Fruit fly (Drosophila melanogaster) whole organism, wandering third instar larva: ENCODE results near the gene CG12539.

Experiments
- Abd-B ChIP-seq: fragments of >200 bp; optimal IDR thresholded peaks from 2 replicates; lab custom pipeline; 2017; ENCODE audit warnings: missing biosample characterization, missing genetic modification characterization
- CrebA ChIP-seq: fragments of 200-800 bp; sonication (Bioruptor generic); optimal IDR thresholded peaks from 2 replicates; lab custom pipeline; 2016; ENCODE audit warnings: missing biosample characterization, mild to moderate bottlenecking, missing genetic modification characterization, borderline replicate concordance
- Dfd ChIP-seq: fragments of >200 bp; optimal IDR thresholded peaks from 2 replicates; lab custom pipeline; 2017; ENCODE audit warnings: missing biosample characterization, missing genetic modification characterization
- Dif ChIP-seq: fragments of 200-275, 200-300 bp; sonication (Bioruptor generic); optimal IDR thresholded peaks from 2 replicates; lab custom pipeline; 2018; ENCODE audit warnings: missing biosample characterization, missing genetic modification characterization; ENCODE audit not compliant: partially characterized antibody
- GATAd ChIP-seq: sonication (Bioruptor generic); optimal IDR thresholded peaks from 2 replicates; lab custom pipeline; 2016; ENCODE audit warnings: missing biosample characterization, missing genetic modification characterization
- HLH106 ChIP-seq: fragments of 200-800 bp; optimal IDR thresholded peaks from 3 replicates; lab custom pipeline; 2019; ENCODE audit warnings: missing biosample characterization, mild to moderate bottlenecking, missing genetic modification characterization, moderate library complexity
- Hnf4 ChIP-seq: fragments of 200-800 bp; sonication (Bioruptor generic); optimal IDR thresholded peaks from 2 replicates; lab custom pipeline; 2016; ENCODE audit warnings: missing biosample characterization, mild to moderate bottlenecking, missing genetic modification characterization
- Hr83 ChIP-seq: fragments of 200-300 bp; sonication (Bioruptor generic); optimal IDR thresholded peaks from 2 replicates; lab custom pipeline; 2016; ENCODE audit warnings: missing biosample characterization, mild to moderate bottlenecking, missing genetic modification characterization, moderate library complexity; ENCODE audit not compliant: poor library complexity, severe bottlenecking
- Jra ChIP-seq: sonication (Bioruptor generic); optimal IDR thresholded peaks from 2 replicates; lab custom pipeline; 2016; ENCODE audit warnings: missing biosample characterization, missing genetic modification characterization
- Mio ChIP-seq: sonication (Bioruptor generic); optimal IDR thresholded peaks from 2 replicates; lab custom pipeline; 2016; ENCODE audit warnings: missing biosample characterization, missing genetic modification characterization
- N ChIP-seq: fragments of >200 bp; optimal IDR thresholded peaks from 2 replicates; lab custom pipeline; 2018; ENCODE audit warnings: missing biosample characterization, missing external identifiers, missing genetic modification characterization
- OdsH ChIP-seq: fragments of 200-800 bp; sonication (Bioruptor generic); optimal IDR thresholded peaks from 2 replicates; lab custom pipeline; 2016; ENCODE audit warnings: missing biosample characterization, mild to moderate bottlenecking, missing genetic modification characterization
- Rel ChIP-seq, 2 experiments: fragments of 200-800 bp; sonication (Bioruptor generic) in 1 of 2; optimal IDR thresholded peaks; 2 replicates in 1 of 2; 3 replicates in 1 of 2; lab custom pipeline; 2016 to 2019; ENCODE audit warnings: mild to moderate bottlenecking in 2 of 2, missing biosample characterization in 2 of 2, missing genetic modification characterization in 2 of 2, moderate library complexity in 1 of 2
- Sp1 ChIP-seq: fragments of 200-800 bp; sonication (Bioruptor generic); optimal IDR thresholded peaks from 3 replicates; lab custom pipeline; 2019; ENCODE audit warnings: missing biosample characterization, mild to moderate bottlenecking, missing genetic modification characterization, moderate library complexity
- Vsx2 ChIP-seq: fragments of 200-300, 225-300 bp; sonication (Bioruptor generic); optimal IDR thresholded peaks from 2 replicates; lab custom pipeline; 2018; ENCODE audit warnings: missing biosample characterization, missing genetic modification characterization; ENCODE audit not compliant: partially characterized antibody
- br ChIP-seq: fragments of 200-800 bp; sonication (Bioruptor generic); optimal IDR thresholded peaks from 2 replicates; lab custom pipeline; 2016; ENCODE audit warnings: missing biosample characterization, missing genetic modification characterization
- dl ChIP-seq, 2 experiments: fragments of 175-275, 200-275 bp in 1 of 2; fragments of 200-275 bp in 1 of 2; sonication (Bioruptor generic); optimal IDR thresholded peaks; lab custom pipeline; 2018; ENCODE audit warnings: mild to moderate bottlenecking in 2 of 2, missing biosample characterization in 2 of 2, missing genetic modification characterization in 2 of 2, moderate library complexity in 2 of 2; ENCODE audit not compliant: partially characterized antibody in 2 of 2, insufficient read depth in 1 of 2
- dmrt93B ChIP-seq: fragments of 200-800 bp; sonication (Bioruptor generic); optimal IDR thresholded peaks from 2 replicates; lab custom pipeline; 2018; ENCODE audit warnings: missing biosample characterization, mild to moderate bottlenecking, missing genetic modification characterization
- dsf ChIP-seq: sonication (Bioruptor generic); optimal IDR thresholded peaks from 2 replicates; lab custom pipeline; 2016; ENCODE audit warnings: missing biosample characterization, missing genetic modification characterization, borderline replicate concordance
- ey ChIP-seq: fragments of 200-800 bp; sonication (Bioruptor generic); optimal IDR thresholded peaks from 2 replicates; lab custom pipeline; 2016; ENCODE audit warnings: missing biosample characterization, missing genetic modification characterization
- foxo ChIP-seq, 2 experiments: fragments of 200-800 bp; sonication (Bioruptor generic); optimal IDR thresholded peaks; 2 replicates in 1 of 2; 3 replicates in 1 of 2; lab custom pipeline; 2016 to 2017; ENCODE audit warnings: missing biosample characterization in 2 of 2, missing genetic modification characterization in 2 of 2
- fru ChIP-seq: fragments of 200-800 bp; sonication (Bioruptor generic); optimal IDR thresholded peaks from 3 replicates; lab custom pipeline; 2016; ENCODE audit warnings: missing biosample characterization, mild to moderate bottlenecking, missing genetic modification characterization
- h ChIP-seq: fragments of 200-800 bp; sonication (Bioruptor generic); optimal IDR thresholded peaks from 3 replicates; lab custom pipeline; 2016; ENCODE audit warnings: missing biosample characterization, mild to moderate bottlenecking, missing genetic modification characterization
- jim ChIP-seq: fragments of 175-275, 200-325 bp; sonication (Bioruptor generic); optimal IDR thresholded peaks from 2 replicates; lab custom pipeline; 2016; ENCODE audit warnings: missing biosample characterization, mild to moderate bottlenecking, missing genetic modification characterization
- lola ChIP-seq: fragments of >200 bp; optimal IDR thresholded peaks from 2 replicates; lab custom pipeline; 2017; ENCODE audit warnings: missing biosample characterization, missing genetic modification characterization
- pan ChIP-seq: fragments of >200 bp; optimal IDR thresholded peaks from 2 replicates; lab custom pipeline; 2017
- rgr ChIP-seq: fragments of 200-800 bp; sonication (Bioruptor generic); optimal IDR thresholded peaks from 3 replicates; lab custom pipeline; 2016; ENCODE audit warnings: missing biosample characterization, mild to moderate bottlenecking, missing genetic modification characterization
- sage ChIP-seq: fragments of 200-800 bp; sonication (Bioruptor generic); optimal IDR thresholded peaks from 2 replicates; lab custom pipeline; 2016; ENCODE audit warnings: missing biosample characterization, mild to moderate bottlenecking, missing genetic modification characterization
- sv ChIP-seq: fragments of 200-800 bp; sonication (Bioruptor generic); optimal IDR thresholded peaks from 3 replicates; lab custom pipeline; 2016; ENCODE audit warnings: missing biosample characterization, missing genetic modification characterization
- tai ChIP-seq: sonication (Bioruptor generic); optimal IDR thresholded peaks from 2 replicates; lab custom pipeline; 2016; ENCODE audit warnings: missing biosample characterization, missing genetic modification characterization
- usp ChIP-seq: fragments of >200 bp; optimal IDR thresholded peaks from 2 replicates; lab custom pipeline; 2017; ENCODE audit warnings: missing biosample characterization, missing genetic modification characterization
- woc ChIP-seq: sonication (Bioruptor generic); optimal IDR thresholded peaks from 2 replicates; lab custom pipeline; 2016; ENCODE audit warnings: missing biosample characterization, mild to moderate bottlenecking, missing genetic modification characterization

CG12539 gene

DNA sequence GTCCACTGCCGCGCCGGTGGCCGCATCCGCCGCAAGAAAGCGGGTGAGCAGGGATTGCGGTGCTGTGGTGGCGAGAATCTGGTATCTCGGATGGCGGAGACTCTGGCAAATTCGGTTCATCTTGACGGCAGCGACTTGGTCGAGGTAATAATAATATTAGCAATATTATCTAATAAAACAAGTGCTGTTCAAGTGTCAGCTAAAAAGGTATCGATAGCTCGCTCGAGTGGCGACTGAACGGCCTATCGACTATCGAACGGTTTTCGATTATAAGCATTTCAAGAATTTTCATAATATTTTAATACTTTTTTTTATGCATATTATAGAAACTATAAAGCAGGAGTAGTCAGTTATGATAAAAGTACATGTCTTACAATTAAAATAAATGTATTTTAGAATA is 6.6 kb downstream of the CG12539 start, which contains the start of gene Grx5:
Gene Grx5 (minus strand): TSS at position 216 of the 400 bp plus-strand sequence.
- no peak for TF ChIP-seq foxo (GFP tag; optimal IDR thresholded peaks at IDR 0.05; lab: Kevin White, UChicago)
- TF ChIP-seq OdsH, result no peak
- TF ChIP-seq GATAd, result no peak
- no peak for TF ChIP-seq Jra
- no peak for TF ChIP-seq jim (GFP tag; lab: Kevin White, UChicago)
- no peak for TF ChIP-seq Dif (GFP tag; lab: Kevin White, UChicago)
- no peak for TF ChIP-seq rgr (GFP tag; lab: Kevin White, UChicago)
- TF ChIP-seq usp (GFP tag; lab: Kevin White, UChicago), result no peak
- no peak for TF ChIP-seq Hnf4
- TF ChIP-seq dmrt93B, result no peak
- TF ChIP-seq pan (lab: Kevin White, UChicago), result no peak
- TF ChIP-seq, all 38 proteins: peak for 0

DNA sequence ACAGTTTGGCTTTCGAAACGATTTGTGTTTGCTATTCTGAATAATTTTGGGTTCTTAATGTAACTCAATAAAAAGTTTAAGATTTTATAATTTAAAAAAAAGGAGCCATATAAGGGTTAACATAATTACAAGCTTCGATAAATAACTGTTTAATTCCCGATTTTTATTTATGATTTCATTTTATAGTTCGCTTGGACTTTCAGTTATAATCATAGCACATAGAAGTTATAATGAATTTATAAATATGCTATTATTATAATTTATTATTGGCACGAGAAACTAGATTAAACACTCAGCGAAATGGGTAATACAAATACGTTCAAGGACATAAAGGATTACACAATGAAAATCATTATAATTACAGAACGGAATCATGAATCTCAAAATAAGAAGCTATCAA is 8.1 kb downstream of the CG12539 start, which contains the start of gene CG14410:
Gene CG14410 (plus strand): TSS at position 301 of the 400 bp plus-strand sequence.
- TF ChIP-seq Hr83 (GFP tag; lab: Kevin White, UChicago), result no peak

DNA sequence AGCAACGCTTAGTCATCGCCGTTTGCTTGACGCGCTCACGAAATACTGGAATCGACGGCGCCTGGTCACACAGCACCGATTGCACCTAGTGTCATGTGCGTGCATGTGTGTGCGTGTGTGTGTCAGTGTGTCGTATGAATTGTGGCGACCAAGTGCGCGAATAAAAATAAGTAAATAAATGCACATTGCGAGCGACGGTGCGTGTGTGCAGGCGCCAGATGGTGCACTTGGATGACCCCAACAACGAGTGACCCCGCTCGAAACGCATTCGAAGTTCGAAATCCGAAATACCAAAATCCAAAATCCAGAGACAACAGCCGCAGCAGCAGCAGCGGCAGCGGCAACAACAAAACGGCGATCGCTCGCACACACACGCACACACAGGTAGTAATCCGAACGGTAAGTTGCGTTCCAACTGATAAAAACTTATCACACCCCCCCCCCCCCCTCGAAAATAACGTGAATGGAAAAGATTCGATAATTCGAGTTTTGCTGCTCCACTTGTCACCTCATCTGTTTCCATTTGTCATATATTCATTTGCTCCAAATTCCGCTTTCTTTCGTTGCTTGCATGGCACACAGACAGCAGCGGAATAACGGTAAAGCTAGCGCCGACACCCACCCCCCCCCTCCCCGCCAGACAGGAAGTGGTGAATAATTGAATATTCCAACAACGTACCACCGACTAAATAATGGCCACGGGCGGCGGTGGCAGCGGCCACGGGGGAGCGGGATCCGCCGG is 11.8 kb downstream of the CG12539 start, which contains the start of gene CG14411:
Gene CG14411 (plus strand): TSS at position 86 of the 742 bp plus-strand sequence.
- no peak for TF ChIP-seq HLH106 (tag; lab: Kevin White, UChicago)
- peak; percentile 7 for TF ChIP-seq OdsH
- TF ChIP-seq Rel (GFP tag; optimal IDR thresholded peaks at IDR 0.05; lab: Kevin White, UChicago), result no peak
- no peak for TF ChIP-seq Rel (tag; optimal IDR thresholded peaks at IDR 0.05; lab: Kevin White, UChicago)
- TF ChIP-seq woc (GFP tag; lab: Kevin White, UChicago), result peak; percentile 11
- no peak for TF ChIP-seq usp (GFP tag; lab: Kevin White, UChicago)
- no peak for TF ChIP-seq jim (GFP tag; lab: Kevin White, UChicago)
- TF ChIP-seq, all 38 proteins: peak for 2

DNA sequence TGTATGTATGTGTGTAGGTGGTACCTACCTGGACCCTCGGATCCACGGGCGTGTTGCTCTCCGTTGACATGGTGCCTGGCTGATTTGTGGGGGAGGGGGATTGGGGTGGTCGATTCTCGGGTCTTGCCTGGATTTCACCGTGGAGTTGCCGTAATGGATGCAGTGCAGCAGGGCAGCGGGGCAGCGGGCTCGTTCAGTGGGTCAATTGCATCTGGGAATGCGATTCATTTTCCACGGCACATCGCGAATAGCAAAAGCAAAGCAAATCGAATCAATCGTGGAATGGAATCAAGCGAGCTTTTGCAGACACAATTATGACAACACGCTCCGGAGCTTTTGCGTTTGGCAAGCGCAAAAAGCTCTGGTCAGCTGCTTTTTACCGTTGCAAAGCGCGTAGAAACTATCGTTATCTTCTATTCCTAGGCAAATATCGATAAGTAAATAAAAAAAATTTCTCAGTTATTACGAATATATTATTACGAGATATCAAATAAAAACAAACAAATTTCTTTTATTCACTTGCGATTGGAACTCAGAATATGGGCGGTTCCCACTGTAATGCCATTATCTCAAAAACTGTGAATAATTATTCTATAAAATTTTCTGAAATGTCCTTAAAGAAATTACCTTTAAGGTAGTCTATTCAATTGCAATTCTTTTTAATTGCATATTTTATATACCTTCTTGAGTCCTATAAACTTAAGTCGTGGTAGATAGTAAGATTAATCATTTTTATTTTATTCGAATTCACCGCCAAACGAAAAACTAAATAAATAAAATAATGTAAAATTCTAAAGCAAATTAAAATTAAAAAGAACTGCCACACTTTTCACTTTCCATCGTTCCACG is 12.6 kb downstream of the CG12539 start, which contains the start of gene CG14408:
Gene CG14408 (minus strand): TSS at position 321 of the 849 bp plus-strand sequence.
- TF ChIP-seq Dfd (GFP tag; lab: Kevin White, UChicago), result no peak
- TF ChIP-seq woc (GFP tag; lab: Kevin White, UChicago), result peak; percentile 61

DNA sequence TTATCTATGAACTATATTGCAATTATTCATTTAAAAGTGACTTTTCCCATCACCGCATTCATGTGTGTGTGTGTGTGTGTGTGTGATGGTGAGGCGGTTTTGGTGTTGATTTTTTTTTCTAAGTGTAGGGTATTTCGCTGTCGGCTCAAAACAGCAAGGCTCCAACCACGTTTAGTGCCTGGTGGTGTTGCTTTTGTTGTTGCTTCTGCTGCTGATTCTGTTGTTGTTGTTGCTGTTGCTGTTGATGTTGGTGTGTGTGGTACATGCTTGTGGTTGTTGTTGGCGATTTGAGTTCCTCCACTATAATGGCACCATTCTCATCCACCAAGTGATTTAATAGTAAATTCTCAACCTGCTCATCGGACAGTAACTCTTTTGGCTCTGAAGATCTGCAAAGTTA is 16.9 kb downstream of the CG12539 start:
- peak; percentile 64 for TF ChIP-seq Dfd (GFP tag; lab: Kevin White, UChicago)
- no peak for TF ChIP-seq dsf (GFP tag; lab: Kevin White, UChicago)
- no peak for TF ChIP-seq jim (GFP tag; lab: Kevin White, UChicago)
- TF ChIP-seq Hnf4, result no peak

DNA sequence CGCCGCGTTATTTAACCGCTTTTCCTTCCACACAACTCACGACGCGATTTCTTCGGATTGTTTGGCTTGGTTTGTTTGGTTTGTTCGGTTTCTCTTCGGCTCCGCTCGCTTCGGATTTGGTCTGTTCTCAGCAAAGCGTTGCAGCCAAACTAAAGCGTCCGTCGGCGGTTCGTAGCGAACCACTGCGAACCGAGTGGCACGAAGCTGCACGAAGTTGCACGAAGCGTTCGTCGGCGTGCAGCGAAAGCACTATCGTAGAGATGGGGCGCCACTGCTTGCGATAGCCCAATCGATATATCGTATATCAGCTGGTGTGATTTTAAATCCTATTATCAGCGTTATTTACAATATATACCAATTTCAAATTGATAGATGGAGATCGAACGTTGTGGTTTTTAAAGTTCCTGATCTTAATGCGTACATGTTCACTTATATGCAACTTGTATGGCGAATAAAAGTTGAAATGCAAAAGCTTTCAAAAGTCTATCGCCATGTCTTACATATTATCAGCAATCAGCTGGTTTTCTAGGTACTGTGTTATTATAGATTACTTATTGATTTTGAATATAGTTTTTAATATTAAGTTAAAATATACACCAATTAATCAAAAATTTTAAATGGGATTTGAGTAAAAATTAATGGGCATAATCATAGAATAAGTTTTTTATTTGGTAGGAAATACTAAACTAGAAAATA is 18.5 kb downstream of the CG12539 start, which contains the start of gene rut:
Gene rut (minus strand): TSS at position 152 of the 696 bp plus-strand sequence.
- no peak for TF ChIP-seq tai (GFP tag; lab: Kevin White, UChicago)
- TF ChIP-seq rgr (GFP tag; lab: Kevin White, UChicago), result peak; percentile 20
- no peak for TF ChIP-seq dl (GFP tag; optimal IDR thresholded peaks at IDR 0.05; lab: Kevin White, UChicago; ENCODE audit: insufficient read depth in 1 of 2, partially characterized antibody in 2 of 2)
- TF ChIP-seq Mio (GFP tag; lab: Kevin White, UChicago), result no peak
- no peak for TF ChIP-seq Dfd (GFP tag; lab: Kevin White, UChicago)
- no peak for TF ChIP-seq CrebA
- no peak for TF ChIP-seq Dif (GFP tag; lab: Kevin White, UChicago)
- TF ChIP-seq h, result peak; percentile 35
- TF ChIP-seq sv (GFP tag; lab: Kevin White, UChicago), result no peak
- peak; percentile 11 for TF ChIP-seq fru (GFP tag; lab: Kevin White, UChicago)
- TF ChIP-seq br (GFP tag; lab: Kevin White, UChicago), result no peak
- no peak for TF ChIP-seq Abd-B (GFP tag; lab: Kevin White, UChicago)
- TF ChIP-seq Hr83 (GFP tag; lab: Kevin White, UChicago), result peak; percentile 67
- TF ChIP-seq Hnf4, result no peak
- no peak for TF ChIP-seq N (GFP tag; lab: Kevin White, UChicago)
- TF ChIP-seq usp (GFP tag; lab: Kevin White, UChicago), result no peak
- no peak for TF ChIP-seq Vsx2 (GFP tag; lab: Kevin White, UChicago)
- peak in 1 of 2 experiments; percentile 5 for TF ChIP-seq foxo (GFP tag; optimal IDR thresholded peaks at IDR 0.05; lab: Kevin White, UChicago)
- no peak for TF ChIP-seq ey (GFP tag; lab: Kevin White, UChicago)
- TF ChIP-seq sage (GFP tag; lab: Kevin White, UChicago), result no peak
- no peak for TF ChIP-seq lola (GFP tag; lab: Kevin White, UChicago)
- TF ChIP-seq Jra, result peak; percentile 42
- peak; percentile 82 for TF ChIP-seq woc (GFP tag; lab: Kevin White, UChicago)
- TF ChIP-seq Sp1 (GFP tag; lab: Kevin White, UChicago), result no peak
- TF ChIP-seq HLH106 (tag; lab: Kevin White, UChicago), result no peak
- TF ChIP-seq, all 38 proteins: peak for 7
